Fruit fly (Drosophila melanogaster) whole organism, prepupa: Measurements from ENCODE around the gene Acbp6.

Source experiments
- CG16779 ChIP-seq: fragments of 200-800 bp; sonication (Bioruptor generic); optimal IDR thresholded peaks from 3 replicates; lab custom pipeline; 2017; ENCODE audit warnings: missing biosample characterization, mild to moderate bottlenecking, missing genetic modification characterization
- CG6854 ChIP-seq: fragments of 200-800 bp; sonication (Bioruptor generic); optimal IDR thresholded peaks from 2 replicates; lab custom pipeline; 2017; ENCODE audit warnings: missing biosample characterization, mild to moderate bottlenecking, missing genetic modification characterization
- Met ChIP-seq: fragments of 200-800 bp; sonication (Bioruptor generic); optimal IDR thresholded peaks from 3 replicates; lab custom pipeline; 2016; ENCODE audit warnings: missing biosample characterization, missing genetic modification characterization

- TF ChIP-seq CG6854 (GFP tag; lab: Kevin White, UChicago) (no peak), CG16779 (no peak), Met (GFP tag; lab: Kevin White, UChicago) (peak; percentile 3)
Observed at dm6 chr3L:7096530-7096929, 32.2 kb upstream of the Acbp6 start.
